Worm (Caenorhabditis elegans): ENCODE measurements around the gene F57B9.3.

The F57B9.3 gene

DNA sequence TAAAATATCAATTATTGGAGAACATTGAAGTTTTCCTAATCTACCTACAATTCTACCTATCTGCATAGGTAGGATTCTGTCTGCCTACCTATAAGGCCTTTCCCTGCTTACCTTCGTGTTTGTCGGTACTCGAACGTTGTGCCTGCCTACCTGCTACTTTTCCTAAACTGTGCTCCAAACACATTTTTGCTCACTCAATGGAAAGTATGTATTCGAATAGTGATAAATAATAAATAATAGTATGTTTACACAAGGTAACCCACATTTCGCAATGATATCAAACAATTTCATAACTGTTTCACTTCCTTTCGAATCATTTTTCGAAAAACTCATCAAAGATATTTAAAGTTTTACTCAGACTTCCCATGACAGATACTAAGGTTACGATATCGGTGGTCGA, at the start of gene F57B9.3:
TSS of gene F57B9.3 (plus strand) at position 301 of the 400 bp plus-strand sequence.
- TF ChIP-seq flt-1 (GFP tag; IDR thresholded peaks at IDR 0.05) (no peak), T22C8.4 (GFP tag; IDR thresholded peaks at IDR 0.05) (no peak), cog-1 (tag; optimal IDR thresholded peaks at IDR 0.05) (no peak), tab-1 (GFP tag; IDR thresholded peaks at IDR 0.05) (no peak), ref-1 (GFP tag; conservative IDR thresholded peaks at IDR 0.05) (no peak)

DNA sequence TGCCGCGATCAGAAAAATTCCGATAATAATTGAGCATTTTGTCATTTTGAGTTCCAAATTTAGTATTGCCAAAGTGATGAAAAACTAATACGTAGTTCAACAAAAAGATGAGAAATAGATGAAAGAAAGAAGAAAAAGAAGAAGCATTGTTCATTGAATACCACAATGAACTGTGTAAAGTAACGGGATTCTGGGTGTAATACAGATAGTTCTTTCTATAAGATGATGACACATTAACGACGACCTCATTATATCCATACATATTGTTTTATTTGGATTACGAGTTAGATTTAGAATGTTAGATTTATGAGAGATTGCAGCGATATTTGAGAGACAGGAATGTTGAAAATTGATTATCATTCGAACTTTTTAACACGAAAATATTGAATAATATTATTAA, 48.1 kb upstream of the F57B9.3 start, which contains the start of gene K04C2.5:
TSS of gene K04C2.5 (minus strand) at position 101 of the 400 bp plus-strand sequence.
- TF ChIP-seq med-1 (GFP tag; optimal IDR thresholded peaks at IDR 0.05; ENCODE audit: insufficient read depth) (no peak), cog-1 (tag; optimal IDR thresholded peaks at IDR 0.05) (no peak), ref-1 (GFP tag; conservative IDR thresholded peaks at IDR 0.05) (no peak), flt-1 (GFP tag; IDR thresholded peaks at IDR 0.05) (no peak), tab-1 (GFP tag; IDR thresholded peaks at IDR 0.05) (no peak), ztf-29 (GFP tag; IDR thresholded peaks at IDR 0.05) (no peak), ztf-23 (GFP tag; IDR thresholded peaks at IDR 0.05) (no peak), klf-2 (GFP tag; conservative IDR thresholded peaks at IDR 0.05) (no peak), T22C8.4 (GFP tag; IDR thresholded peaks at IDR 0.05) (no peak)

DNA sequence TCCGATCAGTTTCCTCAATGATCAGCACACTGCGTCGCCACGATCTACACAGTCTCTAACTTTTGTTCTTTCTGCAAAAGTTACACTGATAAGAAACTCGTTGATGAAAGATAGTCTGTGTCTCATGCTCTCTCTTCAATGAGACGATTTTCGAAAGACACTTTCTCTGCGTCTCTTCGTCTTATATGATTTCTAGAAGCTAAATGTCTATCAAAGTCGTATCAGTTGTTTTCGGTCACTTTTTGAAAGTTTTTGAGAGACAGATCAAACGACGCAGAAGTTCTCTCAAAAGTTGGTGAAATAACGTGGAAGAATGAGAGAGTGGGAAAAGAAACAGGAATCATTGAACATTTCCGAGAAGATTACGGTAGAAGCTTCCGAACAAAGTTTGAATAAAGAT, 44.5 kb upstream of the F57B9.3 start:
- TF ChIP-seq med-1 (GFP tag; optimal IDR thresholded peaks at IDR 0.05; ENCODE audit: insufficient read depth) = no peak
- TF ChIP-seq ztf-29 (GFP tag; IDR thresholded peaks at IDR 0.05) = no peak
- no peak for TF ChIP-seq T22C8.4 (GFP tag; IDR thresholded peaks at IDR 0.05)
- no peak for TF ChIP-seq ref-1 (GFP tag; conservative IDR thresholded peaks at IDR 0.05)
- no peak for TF ChIP-seq flt-1 (GFP tag; IDR thresholded peaks at IDR 0.05)
- TF ChIP-seq cog-1 (tag; optimal IDR thresholded peaks at IDR 0.05) = no peak
- TF ChIP-seq klf-2 (GFP tag; conservative IDR thresholded peaks at IDR 0.05) = no peak
- no peak for TF ChIP-seq tab-1 (GFP tag; IDR thresholded peaks at IDR 0.05)
- no peak for TF ChIP-seq ztf-23 (GFP tag; IDR thresholded peaks at IDR 0.05)

ce11 chrIII:6895677-6896076, 43.9 kb upstream of the F57B9.3 start:
- TF ChIP-seq med-1 (GFP tag; optimal IDR thresholded peaks at IDR 0.05; ENCODE audit: insufficient read depth) = no peak
- no peak for TF ChIP-seq ref-1 (GFP tag; conservative IDR thresholded peaks at IDR 0.05)
- TF ChIP-seq tab-1 (GFP tag; IDR thresholded peaks at IDR 0.05) = no peak
- TF ChIP-seq ztf-29 (GFP tag; IDR thresholded peaks at IDR 0.05) = no peak
- no peak for TF ChIP-seq klf-2 (GFP tag; conservative IDR thresholded peaks at IDR 0.05)
- TF ChIP-seq T22C8.4 (GFP tag; IDR thresholded peaks at IDR 0.05) = no peak
- no peak for TF ChIP-seq ztf-23 (GFP tag; IDR thresholded peaks at IDR 0.05)
- no peak for TF ChIP-seq cog-1 (tag; optimal IDR thresholded peaks at IDR 0.05)
- TF ChIP-seq flt-1 (GFP tag; IDR thresholded peaks at IDR 0.05) = no peak

DNA sequence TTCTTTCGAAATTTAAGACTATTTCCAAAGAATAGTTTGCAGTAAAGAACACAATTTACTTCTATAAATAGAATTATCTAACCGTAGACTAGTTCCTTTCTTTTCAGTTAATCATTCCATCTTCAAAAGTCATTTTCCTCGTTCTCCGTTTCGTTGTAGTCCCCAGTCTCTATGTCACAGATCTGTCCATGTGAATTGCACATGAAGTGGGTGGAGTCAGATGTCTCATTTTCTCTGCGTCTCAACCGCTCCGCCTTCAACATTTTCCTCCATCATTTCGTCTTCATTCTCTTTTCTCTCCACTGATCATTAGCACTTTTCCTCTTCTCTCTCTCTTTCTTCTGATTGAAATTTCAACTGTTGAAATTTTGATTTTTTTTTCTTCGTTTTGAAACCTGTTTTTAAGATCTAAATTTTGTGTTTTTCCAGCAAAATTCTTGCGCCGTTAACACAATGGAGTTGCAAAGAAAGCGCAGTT, 42.0 kb upstream of the F57B9.3 start, which contains the start of gene T07E3.4:
TSS of gene T07E3.4 (plus strand) at position 428 of the 478 bp plus-strand sequence.
- TF ChIP-seq tab-1 (GFP tag; IDR thresholded peaks at IDR 0.05) (no peak), ztf-23 (GFP tag; IDR thresholded peaks at IDR 0.05) (no peak), med-1 (GFP tag; optimal IDR thresholded peaks at IDR 0.05; ENCODE audit: insufficient read depth) (no peak), ztf-29 (GFP tag; IDR thresholded peaks at IDR 0.05) (no peak), cog-1 (tag; optimal IDR thresholded peaks at IDR 0.05) (no peak), klf-2 (GFP tag; conservative IDR thresholded peaks at IDR 0.05) (no peak), ref-1 (GFP tag; conservative IDR thresholded peaks at IDR 0.05) (no peak), T22C8.4 (GFP tag; IDR thresholded peaks at IDR 0.05) (no peak), flt-1 (GFP tag; IDR thresholded peaks at IDR 0.05) (no peak)

DNA sequence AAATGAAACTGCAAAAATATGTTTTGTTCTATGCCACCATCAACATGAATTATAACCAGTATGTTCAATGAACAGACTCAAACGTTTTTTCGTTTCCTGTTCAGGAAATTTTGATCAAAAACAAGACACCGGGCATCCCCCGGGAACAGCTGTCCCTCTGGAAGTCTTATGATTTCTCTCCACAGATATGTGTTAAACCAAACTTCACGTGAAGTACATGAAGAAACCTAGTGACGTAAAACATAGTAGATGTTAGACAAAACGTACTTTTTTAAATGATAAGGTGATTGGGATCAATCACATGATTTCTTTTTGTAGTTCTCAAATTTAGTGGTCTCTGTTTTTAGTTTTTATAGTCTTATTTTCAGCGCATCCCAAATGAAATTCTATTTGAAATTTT, 41.1 kb upstream of the F57B9.3 start:
- no peak for TF ChIP-seq cog-1 (tag; optimal IDR thresholded peaks at IDR 0.05)
- no peak for TF ChIP-seq ztf-23 (GFP tag; IDR thresholded peaks at IDR 0.05)
- no peak for TF ChIP-seq ref-1 (GFP tag; conservative IDR thresholded peaks at IDR 0.05)
- no peak for TF ChIP-seq ztf-29 (GFP tag; IDR thresholded peaks at IDR 0.05)
- no peak for TF ChIP-seq tab-1 (GFP tag; IDR thresholded peaks at IDR 0.05)
- no peak for TF ChIP-seq klf-2 (GFP tag; conservative IDR thresholded peaks at IDR 0.05)
- no peak for TF ChIP-seq flt-1 (GFP tag; IDR thresholded peaks at IDR 0.05)
- TF ChIP-seq med-1 (GFP tag; optimal IDR thresholded peaks at IDR 0.05; ENCODE audit: insufficient read depth) = no peak
- TF ChIP-seq T22C8.4 (GFP tag; IDR thresholded peaks at IDR 0.05) = no peak

ce11 chrIII:6900609-6901008, 39.0 kb upstream of the F57B9.3 start:
- no peak for TF ChIP-seq flt-1 (GFP tag; IDR thresholded peaks at IDR 0.05)
- TF ChIP-seq cog-1 (tag; optimal IDR thresholded peaks at IDR 0.05) = no peak
- TF ChIP-seq ztf-29 (GFP tag; IDR thresholded peaks at IDR 0.05) = no peak
- no peak for TF ChIP-seq T22C8.4 (GFP tag; IDR thresholded peaks at IDR 0.05)
- no peak for TF ChIP-seq med-1 (GFP tag; optimal IDR thresholded peaks at IDR 0.05; ENCODE audit: insufficient read depth)
- TF ChIP-seq tab-1 (GFP tag; IDR thresholded peaks at IDR 0.05) = no peak
- no peak for TF ChIP-seq ref-1 (GFP tag; conservative IDR thresholded peaks at IDR 0.05)
- TF ChIP-seq ztf-23 (GFP tag; IDR thresholded peaks at IDR 0.05) = no peak
- TF ChIP-seq klf-2 (GFP tag; conservative IDR thresholded peaks at IDR 0.05) = no peak

DNA sequence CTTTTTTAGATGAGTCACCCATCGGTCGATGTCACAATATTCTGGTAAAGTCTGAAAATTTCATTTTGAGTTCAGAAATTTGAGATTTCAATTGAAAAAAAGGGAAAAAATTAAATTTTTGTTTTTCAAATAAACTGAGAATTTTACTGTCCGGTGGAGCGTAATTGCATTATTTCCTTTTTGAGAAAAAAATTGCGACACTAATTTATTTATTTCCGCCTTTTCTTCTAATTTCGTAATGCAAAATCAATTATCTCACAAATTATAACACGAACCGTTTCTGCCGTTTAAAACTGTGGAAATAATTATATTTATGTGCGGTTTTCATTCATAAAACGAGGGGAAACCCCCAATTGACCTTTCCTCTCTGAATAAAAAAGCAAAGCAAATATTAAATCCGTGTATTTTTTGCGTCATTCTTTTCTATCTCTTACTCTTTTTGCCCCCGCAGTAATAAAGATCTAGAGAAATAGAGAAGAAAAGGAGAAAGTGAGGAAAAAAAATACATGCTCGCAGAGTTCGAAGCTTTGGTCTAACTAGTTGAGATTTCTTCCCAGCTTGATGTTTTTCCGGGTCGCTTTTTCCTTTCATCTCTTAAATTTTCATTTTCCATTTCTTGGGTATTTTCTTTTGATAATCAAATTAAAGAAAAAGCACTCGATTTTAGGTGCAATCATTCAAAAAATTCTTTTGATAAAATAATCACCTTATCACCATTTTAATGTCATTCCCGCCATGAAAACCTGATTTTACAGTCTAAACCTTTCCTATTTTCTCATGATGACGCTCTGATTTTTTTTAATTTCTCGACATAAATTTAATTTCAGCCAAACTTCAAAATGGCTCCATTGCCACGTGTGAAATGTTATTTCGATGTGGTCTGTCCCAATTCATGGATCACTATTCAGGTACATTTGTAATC, 36.3 kb upstream of the F57B9.3 start, which contains the start of the genes brc-2 and T07E3.3:
TSS of gene brc-2 (minus strand) at position 51 of the 922 bp plus-strand sequence.
TSS of gene T07E3.3 (plus strand) at position 822 of the 922 bp plus-strand sequence.
- TF ChIP-seq flt-1 (GFP tag; IDR thresholded peaks at IDR 0.05) (no peak), tab-1 (GFP tag; IDR thresholded peaks at IDR 0.05) (no peak), klf-2 (GFP tag; conservative IDR thresholded peaks at IDR 0.05) (no peak), med-1 (GFP tag; optimal IDR thresholded peaks at IDR 0.05; ENCODE audit: insufficient read depth) (no peak), cog-1 (tag; optimal IDR thresholded peaks at IDR 0.05) (no peak), ref-1 (GFP tag; conservative IDR thresholded peaks at IDR 0.05) (no peak), ztf-29 (GFP tag; IDR thresholded peaks at IDR 0.05) (no peak), ztf-23 (GFP tag; IDR thresholded peaks at IDR 0.05) (no peak), T22C8.4 (GFP tag; IDR thresholded peaks at IDR 0.05) (no peak)

DNA sequence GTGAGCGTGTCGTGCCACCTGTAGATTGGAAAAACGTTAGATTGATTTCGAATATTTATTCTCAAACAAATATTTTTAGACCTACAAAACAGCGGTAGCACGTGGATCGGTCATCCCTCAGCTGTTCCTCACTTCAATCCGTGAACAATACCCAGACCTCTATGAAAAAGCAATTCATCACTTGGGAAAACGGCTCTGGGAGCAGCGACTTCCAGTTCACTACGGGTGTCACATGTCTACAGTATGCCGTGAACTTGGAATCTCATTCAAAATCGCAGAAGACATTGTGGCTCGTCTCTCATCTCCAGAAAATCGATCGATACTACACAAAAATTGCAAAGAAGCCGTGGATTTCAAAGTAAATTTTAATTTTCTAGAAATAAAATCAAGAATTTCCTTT, 35.2 kb upstream of the F57B9.3 start:
- TF ChIP-seq cog-1 (tag; optimal IDR thresholded peaks at IDR 0.05) (no peak), T22C8.4 (GFP tag; IDR thresholded peaks at IDR 0.05) (no peak), flt-1 (GFP tag; IDR thresholded peaks at IDR 0.05) (no peak), ztf-29 (GFP tag; IDR thresholded peaks at IDR 0.05) (no peak), klf-2 (GFP tag; conservative IDR thresholded peaks at IDR 0.05) (no peak), ztf-23 (GFP tag; IDR thresholded peaks at IDR 0.05) (no peak), med-1 (GFP tag; optimal IDR thresholded peaks at IDR 0.05; ENCODE audit: insufficient read depth) (no peak), ref-1 (GFP tag; conservative IDR thresholded peaks at IDR 0.05) (no peak)
